Fruit fly (Drosophila melanogaster): ENCODE data around the gene CG13813.

The CG13813 gene

DNA sequence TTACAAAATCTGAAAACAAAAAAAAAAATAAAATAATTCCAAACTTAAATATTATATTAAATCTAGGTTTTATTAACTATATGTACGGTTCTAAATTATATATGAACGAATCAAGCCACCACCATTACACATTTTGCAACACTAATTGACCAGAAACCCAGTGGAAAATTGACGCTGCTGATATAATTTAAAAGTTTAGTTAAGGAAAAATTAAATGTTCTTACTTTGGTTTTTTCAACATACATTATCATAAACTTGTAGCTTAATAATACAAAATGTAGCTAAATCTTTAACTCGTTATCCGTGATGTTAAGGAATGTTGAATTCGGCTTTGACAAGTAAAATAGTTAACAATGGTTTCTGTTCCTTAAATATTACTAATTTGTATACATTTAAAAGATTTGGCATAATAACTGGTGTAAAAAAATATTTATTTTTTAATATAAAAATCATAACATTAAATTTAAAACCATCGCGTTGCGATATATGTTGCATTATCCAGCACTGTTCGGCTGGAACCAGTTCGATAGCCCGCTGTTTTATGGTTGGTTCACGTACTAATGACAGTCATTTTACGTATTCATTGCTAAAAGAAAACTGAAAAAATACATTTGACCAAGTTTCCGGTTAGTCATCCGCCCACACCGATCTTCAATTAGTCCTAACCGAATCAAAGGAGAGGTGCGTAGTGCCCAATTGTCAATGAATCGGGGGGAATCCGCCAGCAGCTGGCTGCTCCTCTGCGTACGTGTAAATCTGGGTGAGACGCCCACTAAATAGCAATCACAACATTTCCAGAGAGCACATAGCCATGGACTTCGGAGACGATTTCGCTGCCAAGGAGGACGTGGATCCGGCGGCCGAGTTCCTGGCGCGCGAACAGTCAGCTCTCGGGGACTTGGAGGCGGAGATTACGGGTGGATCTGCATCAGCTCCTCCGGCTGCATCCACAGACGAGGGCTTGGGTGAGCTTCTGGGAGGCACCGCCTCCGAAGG, 10.8 kb downstream of the CG13813 start (continued):
- TF ChIP-seq CG5245 (GFP tag; optimal IDR thresholded peaks at IDR 0.05) (no peak), chm (GFP tag; IDR thresholded peaks at IDR 0.05) (no peak), bbx (GFP tag; IDR thresholded peaks at IDR 0.05; ENCODE audit: partially characterized antibody) (peak; percentile 57), CG10274 (GFP tag; optimal IDR thresholded peaks at IDR 0.05) (no peak), jumu (GFP tag; optimal IDR thresholded peaks at IDR 0.05) (no peak), nerfin-2 (GFP tag; IDR thresholded peaks at IDR 0.05; ENCODE audit: partially characterized antibody) (peak; percentile 43), Optix (GFP tag; IDR thresholded peaks at IDR 0.05) (no peak)

DNA sequence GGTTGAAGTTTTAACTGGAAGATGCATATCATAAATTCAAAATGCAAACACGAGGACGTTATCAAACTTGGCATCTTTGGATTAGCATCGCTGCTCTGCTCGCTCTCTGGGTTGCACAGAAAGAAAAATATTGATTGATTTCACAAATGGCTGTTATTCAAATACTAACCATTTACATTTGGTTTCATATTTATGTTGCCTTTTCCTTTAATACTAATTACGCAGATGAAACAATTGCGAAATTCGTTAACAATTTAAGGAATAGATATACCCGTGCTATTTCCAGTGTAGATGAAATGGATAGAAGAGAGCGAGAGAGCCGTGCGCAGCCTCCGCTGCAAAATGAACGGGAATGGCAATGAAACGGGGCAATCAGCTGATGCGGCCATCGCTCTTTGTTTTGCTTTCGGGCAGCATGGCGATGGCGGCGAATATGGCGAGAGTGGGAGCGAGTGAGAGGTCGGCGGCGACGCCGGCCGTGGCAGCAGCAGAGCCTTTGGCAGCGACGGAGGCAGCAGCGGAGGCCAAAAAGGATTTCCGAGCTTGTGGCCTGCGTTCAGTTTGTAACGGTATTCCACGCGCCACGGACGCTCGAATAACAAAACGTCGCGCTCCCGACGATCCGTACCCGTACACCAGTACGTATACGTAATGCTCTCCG, 16.2 kb downstream of the CG13813 start, which contains the start of gene rdgC:
rdgC (plus strand) TSS at position 568 of the 661 bp plus-strand sequence.
- TF ChIP-seq gsb (GFP tag; IDR thresholded peaks at IDR 0.05) (peak; percentile 93), ato (GFP tag; IDR thresholded peaks at IDR 0.05; ENCODE audit: partially characterized antibody) (no peak), Opbp (GFP tag; IDR thresholded peaks at IDR 0.05; ENCODE audit: partially characterized antibody) (no peak), CG17829 (tag; optimal IDR thresholded peaks at IDR 0.05) (peak; percentile 95), sr (GFP tag; IDR thresholded peaks at IDR 0.05) (peak; percentile 94), CG11093 (GFP tag; IDR thresholded peaks at IDR 0.05) (peak; percentile 91), CG8924 (tag; optimal IDR thresholded peaks at IDR 0.05) (peak; percentile 96), CG10654 (GFP tag; optimal IDR thresholded peaks at IDR 0.05) (peak; percentile 94), Ada2b (GFP tag; IDR thresholded peaks at IDR 0.05) (peak; percentile 98), Sin3A (optimal IDR thresholded peaks at IDR 0.05) (no peak), CG12391 (tag; optimal IDR thresholded peaks at IDR 0.05) (peak; percentile 96), CG15514 (GFP tag; optimal IDR thresholded peaks at IDR 0.05) (peak; percentile 92), nau (GFP tag; optimal IDR thresholded peaks at IDR 0.05) (peak; percentile 95), run (tag; optimal IDR thresholded peaks at IDR 0.05) (peak; percentile 93), kah (GFP tag; optimal IDR thresholded peaks at IDR 0.05) (peak; percentile 87), dmrt11E (tag; optimal IDR thresholded peaks at IDR 0.05) (peak; percentile 36), CG15269 (tag; optimal IDR thresholded peaks at IDR 0.05) (peak; percentile 96), dysf (GFP tag; IDR thresholded peaks at IDR 0.05) (peak; percentile 98), CG3281 (GFP tag; optimal IDR thresholded peaks at IDR 0.05) (peak; percentile 94), CG6272 (GFP tag; IDR thresholded peaks at IDR 0.05) (peak; percentile 92), MBD-R2 (GFP tag; IDR thresholded peaks at IDR 0.05) (peak; percentile 89), Dbx (GFP tag; IDR thresholded peaks at IDR 0.05) (peak; percentile 98), Sry-δ (GFP tag; optimal IDR thresholded peaks at IDR 0.05) (peak; percentile 73), CG12155 (GFP tag; optimal IDR thresholded peaks at IDR 0.05) (peak; percentile 91), CG42726 (GFP tag; IDR thresholded peaks at IDR 0.05; ENCODE audit: partially characterized antibody) (0 out of 2 replicates have a peak, but pooled peaks have one; percentile 13), ssp (GFP tag; IDR thresholded peaks at IDR 0.05) (peak; percentile 83), rib (GFP tag; IDR thresholded peaks at IDR 0.05) (peak; percentile 90), lola (GFP tag; optimal IDR thresholded peaks at IDR 0.05) (peak in 1 of 3 experiments; percentile 40), Scr (GFP tag; IDR thresholded peaks at IDR 0.05; ENCODE audit: partially characterized antibody) (no peak), CG7963 (GFP tag; IDR thresholded peaks at IDR 0.05; ENCODE audit: partially characterized antibody) (no peak), ap (GFP tag; IDR thresholded peaks at IDR 0.05) (peak; percentile 94), PHDP (tag; optimal IDR thresholded peaks at IDR 0.05) (peak; percentile 96), corto (GFP tag; optimal IDR thresholded peaks at IDR 0.05) (peak; percentile 19), Dip3 (GFP tag; optimal IDR thresholded peaks at IDR 0.05) (peak; percentile 94), CG8944 (GFP tag; optimal IDR thresholded peaks at IDR 0.05) (peak; percentile 92), CG2116 (GFP tag; optimal IDR thresholded peaks at IDR 0.05) (peak; percentile 74), Stat92E (GFP tag; optimal IDR thresholded peaks at IDR 0.05) (no peak), yki (optimal IDR thresholded peaks at IDR 0.05) (no peak)
